Fruit fly (Drosophila melanogaster) whole organism, wandering third instar larva: ENCODE measurements around the gene S-Lap3.

ENCODE experiments used
- OdsH ChIP-seq: fragments of 200-800 bp; sonication (Bioruptor generic); optimal IDR thresholded peaks from 2 replicates; lab custom pipeline; 2016; ENCODE audit warnings: missing biosample characterization, mild to moderate bottlenecking, missing genetic modification characterization
- tai ChIP-seq: sonication (Bioruptor generic); optimal IDR thresholded peaks from 2 replicates; lab custom pipeline; 2016; ENCODE audit warnings: missing biosample characterization, missing genetic modification characterization

DNA sequence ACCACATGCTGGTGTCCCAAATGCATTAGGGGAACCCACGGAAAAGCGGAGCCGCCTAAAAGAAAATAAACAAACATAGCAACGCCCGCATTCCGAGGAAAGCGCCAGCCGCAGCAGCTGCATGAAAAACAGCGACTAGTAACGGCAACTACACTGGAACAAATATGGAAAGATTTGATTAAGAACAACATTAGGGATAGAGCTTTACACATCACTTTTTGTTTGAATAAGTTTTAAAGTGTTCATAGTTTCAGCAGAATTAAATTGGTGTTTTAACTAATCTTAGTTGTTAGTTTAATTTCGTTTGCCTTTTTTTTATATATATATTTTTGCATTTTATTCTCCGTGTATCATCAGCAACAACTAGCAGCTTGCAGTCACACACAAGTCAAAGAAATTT, 37.0 kb upstream of the S-Lap3 start:
- no peak for TF ChIP-seq tai (GFP tag; lab: Kevin White, UChicago)
- no peak for TF ChIP-seq OdsH
